Fruit fly (Drosophila melanogaster) whole organism, wandering third instar larva: Measurements from ENCODE around the gene MICAL-like.

Source experiments
- CG9705 ChIP-seq: fragments of 200-800 bp; sonication (Bioruptor generic); optimal IDR thresholded peaks from 2 replicates; lab custom pipeline; 2018; ENCODE audit warnings: missing biosample characterization, mild to moderate bottlenecking, missing genetic modification characterization
- Dfd ChIP-seq: fragments of >200 bp; optimal IDR thresholded peaks from 2 replicates; lab custom pipeline; 2017; ENCODE audit warnings: missing biosample characterization, missing genetic modification characterization
- Dif ChIP-seq: fragments of 200-275, 200-300 bp; sonication (Bioruptor generic); optimal IDR thresholded peaks from 2 replicates; lab custom pipeline; 2018; ENCODE audit warnings: missing biosample characterization, missing genetic modification characterization; ENCODE audit not compliant: partially characterized antibody
- GATAd ChIP-seq: sonication (Bioruptor generic); optimal IDR thresholded peaks from 2 replicates; lab custom pipeline; 2016; ENCODE audit warnings: missing biosample characterization, missing genetic modification characterization
- HLH106 ChIP-seq: fragments of 200-800 bp; optimal IDR thresholded peaks from 3 replicates; lab custom pipeline; 2019; ENCODE audit warnings: missing biosample characterization, mild to moderate bottlenecking, missing genetic modification characterization, moderate library complexity
- Hr78 ChIP-seq: fragments of >200 bp; optimal IDR thresholded peaks from 2 replicates; lab custom pipeline; 2017; ENCODE audit warnings: missing biosample characterization, missing genetic modification characterization
- Sp1 ChIP-seq: fragments of 200-800 bp; sonication (Bioruptor generic); optimal IDR thresholded peaks from 3 replicates; lab custom pipeline; 2019; ENCODE audit warnings: missing biosample characterization, mild to moderate bottlenecking, missing genetic modification characterization, moderate library complexity
- br ChIP-seq: fragments of 200-800 bp; sonication (Bioruptor generic); optimal IDR thresholded peaks from 2 replicates; lab custom pipeline; 2016; ENCODE audit warnings: missing biosample characterization, missing genetic modification characterization
- dmrt93B ChIP-seq: fragments of 200-800 bp; sonication (Bioruptor generic); optimal IDR thresholded peaks from 2 replicates; lab custom pipeline; 2018; ENCODE audit warnings: missing biosample characterization, mild to moderate bottlenecking, missing genetic modification characterization
- dsf ChIP-seq: sonication (Bioruptor generic); optimal IDR thresholded peaks from 2 replicates; lab custom pipeline; 2016; ENCODE audit warnings: missing biosample characterization, missing genetic modification characterization, borderline replicate concordance
- fru ChIP-seq: fragments of 200-800 bp; sonication (Bioruptor generic); optimal IDR thresholded peaks from 3 replicates; lab custom pipeline; 2016; ENCODE audit warnings: missing biosample characterization, mild to moderate bottlenecking, missing genetic modification characterization
- pan ChIP-seq: fragments of >200 bp; optimal IDR thresholded peaks from 2 replicates; lab custom pipeline; 2017
- psq ChIP-seq: fragments of 200-800 bp; sonication (Bioruptor generic); optimal IDR thresholded peaks from 3 replicates; lab custom pipeline; 2017; ENCODE audit warnings: missing biosample characterization, mild to moderate bottlenecking, missing genetic modification characterization, moderate library complexity

- TF ChIP-seq Sp1 (GFP tag; lab: Kevin White, UChicago) (no peak), dsf (GFP tag; lab: Kevin White, UChicago) (no peak), Hr78 (GFP tag; lab: Kevin White, UChicago) (no peak), Dfd (GFP tag; lab: Kevin White, UChicago) (no peak), fru (no peak), GATAd (GFP tag; lab: Kevin White, UChicago) (no peak), psq (GFP tag; lab: Kevin White, UChicago) (no peak), CG9705 (GFP tag; lab: Kevin White, UChicago) (no peak), br (GFP tag; lab: Kevin White, UChicago) (no peak), dmrt93B (no peak), HLH106 (no peak), pan (no peak), Dif (GFP tag; lab: Kevin White, UChicago) (no peak)
Measured at dm6 chr3L:13022160-13022853, 7.2 kb upstream of the MICAL-like start, which contains the start of gene Adk2.
